Worm (Caenorhabditis elegans) whole organism, L3 larva: ENCODE data around the gene sto-4.

ENCODE experiments used
- nhr-237 ChIP-seq: fragments of 150-350 bp; optimal IDR thresholded peaks from 2 replicates; lab custom pipeline; 2014; ENCODE audit warnings: missing biosample characterization, missing genetic modification characterization
- pha-4 ChIP-seq: fragments of 150-350 bp; optimal IDR thresholded peaks from 2 replicates; lab custom pipeline; 2014; ENCODE audit warnings: missing biosample characterization, missing genetic modification reagents, missing genetic modification characterization
- tbx-2 ChIP-seq: sonication (generic microtip); optimal IDR thresholded peaks from 2 replicates; lab custom pipeline; 2016; ENCODE audit warnings: mild to moderate bottlenecking, missing genetic modification characterization, missing compliant biosample characterization
- unc-39 ChIP-seq: sonication (generic microtip); optimal IDR thresholded peaks from 4 replicates; lab custom pipeline; 2017; ENCODE audit warnings: missing biosample characterization, missing genetic modification characterization

- TF ChIP-seq pha-4 (tag; lab: Kevin White, UChicago) (no peak), unc-39 (tag; lab: Kevin White, UChicago) (no peak), tbx-2 (tag; lab: Kevin White, UChicago) (no peak), nhr-237 (no peak)
Observed at ce11 chrX:11675573-11675972, 31.6 kb downstream of the sto-4 start.
